Worm (Caenorhabditis elegans): ENCODE results near the gene C06H2.2.

DNA sequence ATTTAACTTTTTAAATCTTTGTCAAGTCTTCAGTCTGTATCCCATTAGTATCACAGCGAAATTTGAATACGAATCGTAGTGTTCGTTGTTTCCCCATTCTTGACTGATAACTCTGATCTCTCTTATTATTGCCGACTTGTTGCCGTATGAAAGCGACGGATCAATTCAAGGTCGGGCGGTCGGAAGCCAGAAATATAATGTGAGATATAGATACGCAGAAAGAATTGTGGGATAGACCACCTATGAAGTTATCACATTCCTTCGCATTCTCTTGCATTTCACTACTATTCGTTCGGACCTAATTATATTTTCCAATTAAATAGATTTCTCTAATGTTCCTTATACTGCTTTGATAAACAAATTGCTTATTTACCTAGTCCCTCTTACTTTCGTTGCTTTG lies 23.9 kb downstream of the C06H2.2 start:
- TF ChIP-seq unc-62 (GFP tag; optimal IDR thresholded peaks at IDR 0.05) (no peak), mep-1 (tag; optimal IDR thresholded peaks at IDR 0.05) (no peak), lsy-2 (tag; optimal IDR thresholded peaks at IDR 0.05) (no peak), nhr-28 (tag; optimal IDR thresholded peaks at IDR 0.05) (no peak), unc-39 (tag; optimal IDR thresholded peaks at IDR 0.05) (no peak), pha-4 (tag; optimal IDR thresholded peaks at IDR 0.05) (no peak), hlh-1 (tag; optimal IDR thresholded peaks at IDR 0.05) (no peak), zip-8 (tag; optimal IDR thresholded peaks at IDR 0.05) (no peak), nhr-76 (tag; optimal IDR thresholded peaks at IDR 0.05) (no peak)
